Fruit fly (Drosophila melanogaster): ENCODE measurements around the gene CG14442.

Gene CG14442

dm6 chrX:6700263-6700989, 5.6 kb upstream of the CG14442 start:
- TF ChIP-seq CG8478 (optimal IDR thresholded peaks at IDR 0.05): no peak
- no peak for TF ChIP-seq CTCF (optimal IDR thresholded peaks at IDR 0.05)

dm6 chrX:6699255-6699885, 4.6 kb upstream of the CG14442 start, which contains the start of gene CG14441:
TSS of gene CG14441 (plus strand) at chrX:6699508.
- TF ChIP-seq CG8478 (optimal IDR thresholded peaks at IDR 0.05): no peak
- no peak for TF ChIP-seq CTCF (optimal IDR thresholded peaks at IDR 0.05)

dm6 chrX:6698248-6698812, 3.5 kb upstream of the CG14442 start, which contains the start of gene CG14440:
TSS of gene CG14440 (minus strand) at chrX:6698567.
- TF ChIP-seq CTCF (optimal IDR thresholded peaks at IDR 0.05) (no peak), CG8478 (optimal IDR thresholded peaks at IDR 0.05) (no peak)

dm6 chrX:6696467-6696866, 1.7 kb upstream of the CG14442 start:
- no peak for TF ChIP-seq CTCF (optimal IDR thresholded peaks at IDR 0.05)
- no peak for TF ChIP-seq CG8478 (optimal IDR thresholded peaks at IDR 0.05)

- TF ChIP-seq CTCF (optimal IDR thresholded peaks at IDR 0.05): no peak
- TF ChIP-seq CG8478 (optimal IDR thresholded peaks at IDR 0.05): no peak
Measured at dm6 chrX:6694105-6694788, 560 bp downstream of the CG14442 start.

dm6 chrX:6688620-6689400, 6.0 kb downstream of the CG14442 start, which contains the start of gene CG3184:
TSS of gene CG3184 (minus strand) at chrX:6688774.
- no peak for TF ChIP-seq CG8478 (optimal IDR thresholded peaks at IDR 0.05)
- no peak for TF ChIP-seq CTCF (optimal IDR thresholded peaks at IDR 0.05)

- TF ChIP-seq CG8478 (optimal IDR thresholded peaks at IDR 0.05): no peak
- TF ChIP-seq CTCF (optimal IDR thresholded peaks at IDR 0.05): no peak
Measured at dm6 chrX:6687267-6687666, 7.5 kb downstream of the CG14442 start, which contains the start of gene CG44303. TSS of gene CG44303 (minus strand) at chrX:6687420.

- TF ChIP-seq CG8478 (optimal IDR thresholded peaks at IDR 0.05): no peak
- TF ChIP-seq CTCF (optimal IDR thresholded peaks at IDR 0.05): peak in 1 of 2 experiments; percentile 37
Measured at dm6 chrX:6683635-6684499, 10.9 kb downstream of the CG14442 start, which contains the start of gene Pink1. TSS of gene Pink1 (plus strand) at chrX:6683798.

dm6 chrX:6681467-6681866, 13.3 kb downstream of the CG14442 start, which contains the start of gene Fum2:
TSS of gene Fum2 (plus strand) at chrX:6681767.
- no peak for TF ChIP-seq CG8478 (optimal IDR thresholded peaks at IDR 0.05)
- TF ChIP-seq CTCF (optimal IDR thresholded peaks at IDR 0.05): no peak

dm6 chrX:6679502-6679810, 15.4 kb downstream of the CG14442 start:
- no peak for TF ChIP-seq CG8478 (optimal IDR thresholded peaks at IDR 0.05)
- no peak for TF ChIP-seq CTCF (optimal IDR thresholded peaks at IDR 0.05)

- TF ChIP-seq CG8478 (optimal IDR thresholded peaks at IDR 0.05): no peak
- no peak for TF ChIP-seq CTCF (optimal IDR thresholded peaks at IDR 0.05)
Measured at dm6 chrX:6678635-6679501, 15.9 kb downstream of the CG14442 start, which contains the start of gene ND-ASHI. TSS of gene ND-ASHI (minus strand) at chrX:6679118.

- TF ChIP-seq CTCF (optimal IDR thresholded peaks at IDR 0.05) (no peak), CG8478 (optimal IDR thresholded peaks at IDR 0.05) (no peak)
Measured at dm6 chrX:6677826-6678489, 16.8 kb downstream of the CG14442 start, which contains the start of gene Fum1. TSS of gene Fum1 (plus strand) at chrX:6678424.

Data from S2 (cell line).